Worm (Caenorhabditis elegans) whole organism, mixed stage, embryonic: Measurements from ENCODE around the gene sdz-33.
A peak's percentile ranks its signal among the peaks of the same experiment; 100 is the strongest.

Source experiments
- M03D4.4 ChIP-seq: sonication (generic microtip); optimal IDR thresholded peaks from 2 replicates; lab custom pipeline; 2017; ENCODE audit warnings: mild to moderate bottlenecking, missing genetic modification characterization, missing compliant biosample characterization
- bed-3 ChIP-seq: fragments of 200-800 bp; sonication (Bioruptor generic); optimal IDR thresholded peaks from 3 replicates; lab custom pipeline; 2018; ENCODE audit warnings: mild to moderate bottlenecking, missing genetic modification characterization, moderate library complexity, missing compliant biosample characterization
- blmp-1 ChIP-seq: fragments of 150-350 bp; optimal IDR thresholded peaks from 2 replicates; lab custom pipeline; 2014; ENCODE audit warnings: missing biosample characterization, missing genetic modification characterization
- ceh-39 ChIP-seq: fragments of 150-350 bp; optimal IDR thresholded peaks from 2 replicates; lab custom pipeline; 2014; ENCODE audit warnings: missing biosample characterization, missing genetic modification characterization
- ceh-83 ChIP-seq: fragments of 200-800 bp; sonication (Bioruptor generic); optimal IDR thresholded peaks from 2 replicates; lab custom pipeline; 2018; ENCODE audit warnings: mild to moderate bottlenecking, missing genetic modification characterization, missing compliant biosample characterization
- ces-1 ChIP-seq: fragments of 150-350 bp; optimal IDR thresholded peaks from 2 replicates; lab custom pipeline; 2014; ENCODE audit warnings: missing biosample characterization, missing genetic modification reagents, missing genetic modification characterization
- cnd-1 ChIP-seq: fragments of 200-800 bp; sonication (Bioruptor generic); optimal IDR thresholded peaks from 2 replicates; lab custom pipeline; 2018; ENCODE audit warnings: mild to moderate bottlenecking, missing genetic modification characterization, missing compliant biosample characterization
- drap-1 ChIP-seq: fragments of 200-800 bp; sonication (Bioruptor generic); optimal IDR thresholded peaks from 3 replicates; lab custom pipeline; 2018; ENCODE audit warnings: mild to moderate bottlenecking, missing genetic modification characterization, missing compliant biosample characterization
- elt-1 ChIP-seq: sonication (generic microtip); optimal IDR thresholded peaks from 2 replicates; lab custom pipeline; 2017; ENCODE audit warnings: missing genetic modification characterization, mild to moderate bottlenecking, missing compliant biosample characterization, antibody characterized with exemption, moderate library complexity, borderline replicate concordance; ENCODE audit not compliant: insufficient read depth
- elt-3 ChIP-seq: fragments of 150-350 bp; optimal IDR thresholded peaks from 2 replicates; lab custom pipeline; 2014; ENCODE audit warnings: missing biosample characterization, missing genetic modification characterization
- flh-1 ChIP-seq: fragments of 200-800 bp; sonication (Bioruptor generic); optimal IDR thresholded peaks from 2 replicates; lab custom pipeline; 2018; ENCODE audit warnings: mild to moderate bottlenecking, missing genetic modification characterization, moderate library complexity, missing compliant biosample characterization
- ham-2 ChIP-seq: fragments of 200-800 bp; sonication (Bioruptor generic); optimal IDR thresholded peaks from 2 replicates; lab custom pipeline; 2018; ENCODE audit warnings: mild to moderate bottlenecking, missing genetic modification characterization, missing compliant biosample characterization
- hlh-1 ChIP-seq: fragments of 150-350 bp; optimal IDR thresholded peaks from 2 replicates; lab custom pipeline; 2014; ENCODE audit warnings: missing biosample characterization, missing genetic modification reagents, missing genetic modification characterization
- lin-13 ChIP-seq: fragments of 150-350 bp; optimal IDR thresholded peaks from 2 replicates; lab custom pipeline; 2014; ENCODE audit warnings: missing biosample characterization, missing genetic modification characterization
- lin-32 ChIP-seq: fragments of 200-800 bp; sonication (Bioruptor generic); optimal IDR thresholded peaks from 2 replicates; lab custom pipeline; 2018; ENCODE audit warnings: mild to moderate bottlenecking, missing genetic modification characterization, missing compliant biosample characterization
- lsy-2 ChIP-seq: fragments of 150-350 bp; optimal IDR thresholded peaks from 2 replicates; lab custom pipeline; 2014; ENCODE audit warnings: missing biosample characterization, missing genetic modification characterization
- mab-5 ChIP-seq: fragments of 150-350 bp; optimal IDR thresholded peaks from 2 replicates; lab custom pipeline; 2014; ENCODE audit warnings: missing biosample characterization, missing genetic modification characterization
- mep-1 ChIP-seq: fragments of 150-350 bp; optimal IDR thresholded peaks from 2 replicates; lab custom pipeline; 2017; ENCODE audit warnings: missing biosample characterization, missing genetic modification reagents, missing genetic modification characterization, inconsistent platforms
- mls-2 ChIP-seq: sonication (generic microtip); optimal IDR thresholded peaks from 2 replicates; lab custom pipeline; 2016; ENCODE audit warnings: mild to moderate bottlenecking, missing genetic modification characterization, moderate library complexity, missing compliant biosample characterization
- nhr-2 ChIP-seq: fragments of 150-350 bp; optimal IDR thresholded peaks from 2 replicates; lab custom pipeline; 2014; ENCODE audit warnings: missing biosample characterization, missing genetic modification characterization
- nhr-237 ChIP-seq: fragments of 150-350 bp; optimal IDR thresholded peaks from 2 replicates; lab custom pipeline; 2014; ENCODE audit warnings: missing biosample characterization, missing genetic modification characterization
- nhr-76 ChIP-seq: sonication (generic microtip); optimal IDR thresholded peaks from 2 replicates; lab custom pipeline; 2017; ENCODE audit warnings: missing biosample characterization, missing genetic modification characterization
- pha-4 ChIP-seq: fragments of 150-350 bp; optimal IDR thresholded peaks from 2 replicates; lab custom pipeline; 2018; ENCODE audit warnings: missing biosample characterization, missing genetic modification reagents, missing genetic modification characterization
- sem-2 ChIP-seq: fragments of 200-800 bp; sonication (Bioruptor generic); optimal IDR thresholded peaks from 2 replicates; lab custom pipeline; 2018; ENCODE audit warnings: mild to moderate bottlenecking, missing genetic modification characterization, missing compliant biosample characterization
- snpc-4 ChIP-seq: fragments of 150-350 bp; optimal IDR thresholded peaks from 2 replicates; lab custom pipeline; 2014; ENCODE audit warnings: missing biosample characterization, missing genetic modification characterization
- sptf-1 ChIP-seq: sonication (generic microtip); optimal IDR thresholded peaks from 2 replicates; lab custom pipeline; 2017; ENCODE audit warnings: mild to moderate bottlenecking, missing genetic modification characterization, moderate library complexity, missing compliant biosample characterization
- tbx-8 ChIP-seq: fragments of 200-800 bp; sonication (Bioruptor generic); optimal IDR thresholded peaks from 2 replicates; lab custom pipeline; 2018; ENCODE audit warnings: mild to moderate bottlenecking, missing genetic modification characterization, moderate library complexity, missing compliant biosample characterization
- unc-120 ChIP-seq: sonication (generic microtip); optimal IDR thresholded peaks from 2 replicates; lab custom pipeline; 2017; ENCODE audit warnings: missing genetic modification characterization, missing compliant biosample characterization; ENCODE audit not compliant: poor library complexity, severe bottlenecking
- unc-39 ChIP-seq: fragments of 150-350 bp; optimal IDR thresholded peaks from 2 replicates; lab custom pipeline; 2014; ENCODE audit warnings: missing biosample characterization, missing genetic modification characterization
- unc-62 ChIP-seq: fragments of 150-350 bp; optimal IDR thresholded peaks from 2 replicates; lab custom pipeline; 2014; ENCODE audit warnings: missing biosample characterization, missing genetic modification reagents, missing genetic modification characterization
- zip-8 ChIP-seq: fragments of 150-350 bp; optimal IDR thresholded peaks from 2 replicates; lab custom pipeline; 2014; ENCODE audit warnings: missing biosample characterization, missing genetic modification characterization

The sdz-33 gene

ce11 chrIII:11935948-11936280 lies 28.6 kb downstream of the sdz-33 start:
- no peak for TF ChIP-seq flh-1
- TF ChIP-seq tbx-8 = no peak
- TF ChIP-seq mls-2 (tag; lab: Kevin White, UChicago) = no peak
- TF ChIP-seq elt-1 (tag; lab: Kevin White, UChicago) = no peak
- TF ChIP-seq lin-13 = no peak
- peak; percentile 84 for TF ChIP-seq ceh-83 (GFP tag; lab: Kevin White, UChicago)
- no peak for TF ChIP-seq mep-1
- no peak for TF ChIP-seq sptf-1 (tag; lab: Kevin White, UChicago)
- TF ChIP-seq pha-4 (tag; lab: Kevin White, UChicago) = no peak
- TF ChIP-seq cnd-1 = no peak
- no peak for TF ChIP-seq ham-2 (GFP tag; lab: Kevin White, UChicago)
- peak; percentile 74 for TF ChIP-seq unc-120
- no peak for TF ChIP-seq zip-8 (tag; lab: Kevin White, UChicago)
- peak; percentile 24 for TF ChIP-seq ces-1 (GFP tag; lab: Kevin White, UChicago)
- TF ChIP-seq nhr-76 (tag; lab: Kevin White, UChicago) = no peak
- TF ChIP-seq elt-3 = no peak
- no peak for TF ChIP-seq nhr-2
- TF ChIP-seq unc-62 = no peak
- no peak for TF ChIP-seq unc-39 (tag; lab: Kevin White, UChicago)
- no peak for TF ChIP-seq ceh-39
- no peak for TF ChIP-seq nhr-237 (tag; lab: Kevin White, UChicago)
- no peak for TF ChIP-seq sem-2
- TF ChIP-seq blmp-1 (tag; lab: Kevin White, UChicago) = no peak
- peak; percentile 22 for TF ChIP-seq drap-1 (GFP tag; lab: Kevin White, UChicago)
- peak; percentile 6 for TF ChIP-seq lin-32 (GFP tag; lab: Kevin White, UChicago)
- no peak for TF ChIP-seq mab-5 (tag; lab: Kevin White, UChicago)
- TF ChIP-seq hlh-1 (tag; lab: Kevin White, UChicago) = no peak
- no peak for TF ChIP-seq lsy-2
- TF ChIP-seq M03D4.4 (tag; lab: Kevin White, UChicago) = peak; percentile 54
- no peak for TF ChIP-seq snpc-4 (tag; lab: Kevin White, UChicago)
- TF ChIP-seq, all 35 proteins: peak for 6

ce11 chrIII:11936668-11937276 lies 29.5 kb downstream of the sdz-33 start:
- TF ChIP-seq elt-1 (tag; lab: Kevin White, UChicago) (no peak), snpc-4 (tag; lab: Kevin White, UChicago) (no peak), elt-3 (no peak), nhr-76 (tag; lab: Kevin White, UChicago) (no peak), drap-1 (GFP tag; lab: Kevin White, UChicago) (peak; percentile 50), lin-32 (GFP tag; lab: Kevin White, UChicago) (no peak), mep-1 (no peak), M03D4.4 (tag; lab: Kevin White, UChicago) (peak; percentile 41), bed-3 (GFP tag; lab: Kevin White, UChicago) (no peak), unc-120 (peak; percentile 62)

ce11 chrIII:11937911-11938310 lies 30.6 kb downstream of the sdz-33 start:
- TF ChIP-seq hlh-1 (tag; lab: Kevin White, UChicago) (peak; percentile 60), ces-1 (GFP tag; lab: Kevin White, UChicago) (peak; percentile 60), mab-5 (tag; lab: Kevin White, UChicago) (peak; percentile 12), unc-120 (peak; percentile 70), lsy-2 (no peak)

- TF ChIP-seq hlh-1 (tag; lab: Kevin White, UChicago) (no peak), flh-1 (no peak), mep-1 (no peak), ceh-39 (no peak), elt-1 (tag; lab: Kevin White, UChicago) (no peak), nhr-2 (no peak), nhr-76 (tag; lab: Kevin White, UChicago) (no peak), elt-3 (no peak), lsy-2 (no peak), ces-1 (GFP tag; lab: Kevin White, UChicago) (no peak), bed-3 (GFP tag; lab: Kevin White, UChicago) (no peak)
- TF ChIP-seq, all 35 proteins: peak for 0
Observed at ce11 chrIII:11938525-11938924, 31.2 kb downstream of the sdz-33 start.

ce11 chrIII:11942664-11943063 lies 35.4 kb downstream of the sdz-33 start:
- TF ChIP-seq unc-62 = peak; percentile 64
- TF ChIP-seq ham-2 (GFP tag; lab: Kevin White, UChicago) = no peak
- TF ChIP-seq unc-120 = peak; percentile 71
- TF ChIP-seq hlh-1 (tag; lab: Kevin White, UChicago) = peak; percentile 98
- TF ChIP-seq, all 35 proteins: peak for 3
